Fruit fly (Drosophila melanogaster) whole organism, embryonic: ENCODE results near the gene CG31287.

Source experiments
- Atf6 ChIP-seq: fragments of 200-800 bp; sonication (Bioruptor generic); IDR thresholded peaks from 2 replicates; pipeline ENCODE4 v1.3.6; 2022; ENCODE audit warnings: missing biosample characterization, missing genetic modification characterization
- BEAF-32 ChIP-seq: fragments of 200-800 bp; sonication (Bioruptor generic); optimal IDR thresholded peaks from 3 replicates; lab custom pipeline; 2017; ENCODE audit warnings: missing biosample characterization, missing genetic modification characterization, mild to moderate bottlenecking, moderate library complexity, missing genetic modification reagents
- Bteb2 ChIP-seq: fragments of 200-800 bp; sonication (Bioruptor generic); optimal IDR thresholded peaks from 2 replicates; lab custom pipeline; 2016; ENCODE audit warnings: missing biosample characterization, missing genetic modification characterization
- CG10274 ChIP-seq: fragments of 200-800 bp; sonication (Bioruptor generic); optimal IDR thresholded peaks from 3 replicates; lab custom pipeline; 2017; ENCODE audit warnings: missing biosample characterization, mild to moderate bottlenecking, missing genetic modification characterization
- CG10366 ChIP-seq: fragments of 200-800 bp; sonication (Bioruptor generic); IDR thresholded peaks from 2 replicates; pipeline ENCODE4 v1.3.6; 2022; ENCODE audit warnings: missing biosample characterization, missing genetic modification characterization
- CG10543 ChIP-seq: fragments of 200-800 bp; sonication (Bioruptor generic); optimal IDR thresholded peaks from 3 replicates; lab custom pipeline; 2017; ENCODE audit warnings: missing biosample characterization, mild to moderate bottlenecking, missing genetic modification characterization, moderate library complexity
- CG10959 ChIP-seq: fragments of 200-800 bp; sonication (Bioruptor generic); IDR thresholded peaks from 2 replicates; pipeline ENCODE4 v1.3.6; 2022; ENCODE audit warnings: missing biosample characterization, missing genetic modification characterization
- CG12071 ChIP-seq: fragments of 200-800 bp; sonication (Bioruptor generic); optimal IDR thresholded peaks from 3 replicates; lab custom pipeline; 2018; ENCODE audit warnings: missing biosample characterization, mild to moderate bottlenecking, missing genetic modification characterization
- CG12769 ChIP-seq: fragments of 200-800 bp; sonication (Bioruptor generic); optimal IDR thresholded peaks from 2 replicates; lab custom pipeline; 2019; ENCODE audit warnings: missing biosample characterization, mild to moderate bottlenecking, missing genetic modification characterization, moderate library complexity
- CG16779 ChIP-seq: fragments of 200-800 bp; sonication (Bioruptor generic); IDR thresholded peaks from 2 replicates; pipeline ENCODE4 v1.3.6; 2022; ENCODE audit warnings: missing biosample characterization, missing genetic modification characterization
- CG18011 ChIP-seq: fragments of 200-800 bp; sonication (Bioruptor generic); optimal IDR thresholded peaks from 2 replicates; lab custom pipeline; 2017; ENCODE audit warnings: missing biosample characterization, missing genetic modification characterization, mild to moderate bottlenecking, moderate library complexity, missing genotype
- CG18599 ChIP-seq: fragments of 200-800 bp; sonication (Bioruptor generic); optimal IDR thresholded peaks from 3 replicates; lab custom pipeline; 2017; ENCODE audit warnings: missing biosample characterization, missing genetic modification characterization, mild to moderate bottlenecking, moderate library complexity, missing genetic modification reagents
- CG34376 ChIP-seq: fragments of 200-800 bp; sonication (Bioruptor generic); optimal IDR thresholded peaks from 2 replicates; lab custom pipeline; 2018; ENCODE audit warnings: missing biosample characterization, mild to moderate bottlenecking, missing genetic modification characterization
- CG4617 ChIP-seq: fragments of 200-800 bp; sonication (Bioruptor generic); optimal IDR thresholded peaks from 3 replicates; lab custom pipeline; 2016; ENCODE audit warnings: missing biosample characterization, missing genetic modification characterization, borderline replicate concordance
- CG4730 ChIP-seq: fragments of 200-800 bp; sonication (Bioruptor generic); IDR thresholded peaks from 2 replicates; pipeline ENCODE4 v1.3.6; 2022; ENCODE audit warnings: missing biosample characterization, missing genetic modification characterization
- CG6254 ChIP-seq: fragments of 200-800 bp; sonication (Bioruptor generic); optimal IDR thresholded peaks from 3 replicates; lab custom pipeline; 2017; ENCODE audit warnings: mild to moderate bottlenecking, missing biosample characterization, missing genetic modification reagents, missing genetic modification characterization
- CG7745 ChIP-seq: fragments of 200-800 bp; sonication (Bioruptor generic); optimal IDR thresholded peaks from 2 replicates; lab custom pipeline; 2018; ENCODE audit warnings: missing biosample characterization, mild to moderate bottlenecking, missing genetic modification characterization, moderate library complexity
- CG8388 ChIP-seq: fragments of 200-800 bp; sonication (Bioruptor generic); optimal IDR thresholded peaks from 2 replicates; lab custom pipeline; 2019; ENCODE audit warnings: missing biosample characterization, mild to moderate bottlenecking, missing genetic modification characterization, moderate library complexity
- CkIIα-i1 ChIP-seq: fragments of 200-800 bp; sonication (Bioruptor generic); IDR thresholded peaks from 2 replicates; pipeline ENCODE4 v1.3.6; 2022; ENCODE audit warnings: missing biosample characterization, missing genetic modification characterization
- D19A ChIP-seq: fragments of 200-800 bp; optimal IDR thresholded peaks from 3 replicates; lab custom pipeline; 2019; ENCODE audit warnings: missing biosample characterization, mild to moderate bottlenecking, missing genetic modification characterization, moderate library complexity
- Dbx ChIP-seq: fragments of 200-800 bp; sonication (Bioruptor generic); IDR thresholded peaks from 3 replicates; pipeline ENCODE4 v1.3.6; 2022; ENCODE audit warnings: missing biosample characterization, missing genetic modification characterization
- Dek ChIP-seq: fragments of 200-800 bp; sonication (Bioruptor generic); optimal IDR thresholded peaks from 3 replicates; lab custom pipeline; 2019; ENCODE audit warnings: missing biosample characterization, mild to moderate bottlenecking, missing genetic modification characterization, moderate library complexity
- Ets65A ChIP-seq: fragments of 200-800 bp; sonication (Bioruptor generic); peaks from one replicate; lab custom pipeline; 2016; ENCODE audit warnings: missing biosample characterization, missing genetic modification characterization
- Fer1 ChIP-seq: fragments of 200-800 bp; sonication (Bioruptor generic); optimal IDR thresholded peaks from 2 replicates; lab custom pipeline; 2017; ENCODE audit warnings: missing biosample characterization, mild to moderate bottlenecking, missing genetic modification characterization
- HmgZ ChIP-seq: fragments of 200-800 bp; sonication (Bioruptor generic); optimal IDR thresholded peaks from 2 replicates; lab custom pipeline; 2018; ENCODE audit warnings: missing biosample characterization, mild to moderate bottlenecking, missing genetic modification characterization
- Hr78 ChIP-seq, 2 experiments: fragments of 200-800 bp in 1 of 2; fragments of >200 bp in 1 of 2; sonication (Bioruptor generic) in 1 of 2; optimal IDR thresholded peaks; 2 replicates each; lab custom pipeline; 2017 to 2019; ENCODE audit warnings: missing biosample characterization in 2 of 2, missing genetic modification characterization in 2 of 2, mild to moderate bottlenecking in 1 of 2, moderate library complexity in 1 of 2
- Jarid2 ChIP-seq: fragments of 200-800 bp; sonication (Bioruptor generic); optimal IDR thresholded peaks from 3 replicates; lab custom pipeline; 2017; ENCODE audit warnings: mild to moderate bottlenecking, missing biosample characterization, missing genetic modification reagents, missing genetic modification characterization
- Nf-YC ChIP-seq: fragments of 200-800 bp; optimal IDR thresholded peaks from 3 replicates; lab custom pipeline; 2019; ENCODE audit warnings: missing biosample characterization, mild to moderate bottlenecking, missing genetic modification characterization, moderate library complexity
- Pdp1 ChIP-seq, 2 experiments: fragments of 200-800 bp; sonication (Bioruptor generic); optimal IDR thresholded peaks; 3 replicates each; lab custom pipeline; 2016; ENCODE audit warnings: missing biosample characterization in 2 of 2, missing genetic modification characterization in 2 of 2, mild to moderate bottlenecking in 1 of 2, moderate library complexity in 1 of 2
- Rfx ChIP-seq: fragments of 200-800 bp; sonication (Bioruptor generic); IDR thresholded peaks from 2 replicates; pipeline ENCODE4 v1.3.6; 2022; ENCODE audit warnings: missing biosample characterization, missing genetic modification characterization
- Trl ChIP-seq, 3 experiments: fragments of >200 bp in 2 of 3; fragments of 200-800 bp in 1 of 3; sonication (Bioruptor generic) in 1 of 3; optimal IDR thresholded peaks; 2 replicates in 1 of 3; 3 replicates in 2 of 3; lab custom pipeline; 2016 to 2017; ENCODE audit warnings: missing biosample characterization in 1 of 3, missing genetic modification characterization in 1 of 3
- cad ChIP-seq: fragments of >200 bp; optimal IDR thresholded peaks from 2 replicates; lab custom pipeline; 2017; ENCODE audit warnings: missing biosample characterization, missing genetic modification characterization
- dysf ChIP-seq: fragments of 200-800 bp; sonication (Bioruptor generic); IDR thresholded peaks from 3 replicates; pipeline ENCODE4 v1.3.6; 2022; ENCODE audit warnings: missing biosample characterization, missing genetic modification characterization
- exex ChIP-seq: fragments of 200-800 bp; sonication (Bioruptor generic); optimal IDR thresholded peaks from 4 replicates; lab custom pipeline; 2018; ENCODE audit warnings: missing biosample characterization, mild to moderate bottlenecking, missing genetic modification characterization, moderate library complexity
- grn ChIP-seq: fragments of 200-800 bp; sonication (Bioruptor generic); optimal IDR thresholded peaks from 3 replicates; lab custom pipeline; 2017; ENCODE audit warnings: missing biosample characterization, missing genetic modification characterization
- gro ChIP-seq: fragments of 200-800 bp; sonication (Bioruptor generic); optimal IDR thresholded peaks from 2 replicates; lab custom pipeline; 2016; ENCODE audit warnings: missing biosample characterization, missing genetic modification characterization
- gt ChIP-seq: fragments of 200-800 bp; sonication (Bioruptor generic); IDR thresholded peaks from 2 replicates; pipeline ENCODE4 v1.3.6; 2022; ENCODE audit warnings: missing biosample characterization, missing genetic modification characterization
- hth ChIP-seq: fragments of >200 bp; optimal IDR thresholded peaks from 2 replicates; lab custom pipeline; 2017; ENCODE audit warnings: inconsistent platforms
- mirr ChIP-seq: fragments of 200-800 bp; sonication (Bioruptor generic); optimal IDR thresholded peaks from 3 replicates; lab custom pipeline; 2018; ENCODE audit warnings: missing biosample characterization, mild to moderate bottlenecking, missing genetic modification characterization
- nmo ChIP-seq: fragments of 200-800 bp; sonication (Bioruptor generic); optimal IDR thresholded peaks from 2 replicates; lab custom pipeline; 2018; ENCODE audit warnings: missing biosample characterization, mild to moderate bottlenecking, missing genetic modification characterization, moderate library complexity
- org-1 ChIP-seq: fragments of 200-800 bp; sonication (Bioruptor generic); optimal IDR thresholded peaks from 2 replicates; lab custom pipeline; 2017; ENCODE audit warnings: missing biosample characterization, missing genetic modification characterization
- peb ChIP-seq: fragments of 200-800 bp; sonication (Bioruptor generic); IDR thresholded peaks from 2 replicates; pipeline ENCODE4 v1.3.6; 2022; ENCODE audit warnings: missing biosample characterization, missing genetic modification characterization
- salm ChIP-seq: fragments of 200-800 bp; sonication (Bioruptor generic); optimal IDR thresholded peaks from 2 replicates; lab custom pipeline; 2018; ENCODE audit warnings: missing biosample characterization, mild to moderate bottlenecking, missing genetic modification characterization
- sens ChIP-seq: fragments of 200-800 bp; sonication (Bioruptor generic); peaks from one replicate; lab custom pipeline; 2016; ENCODE audit warnings: missing biosample characterization, missing genetic modification characterization
- sisA ChIP-seq: fragments of 200-800 bp; sonication (Bioruptor generic); IDR thresholded peaks from 2 replicates; pipeline ENCODE4 v1.3.6; 2022; ENCODE audit warnings: missing biosample characterization, missing genetic modification characterization
- sqz ChIP-seq: fragments of 200-800 bp; sonication (Bioruptor generic); optimal IDR thresholded peaks from 3 replicates; lab custom pipeline; 2018; ENCODE audit warnings: missing biosample characterization, mild to moderate bottlenecking, missing genetic modification characterization
- sug ChIP-seq: fragments of 200-800 bp; optimal IDR thresholded peaks from 2 replicates; lab custom pipeline; 2019; ENCODE audit warnings: missing biosample characterization, mild to moderate bottlenecking, missing genetic modification characterization, moderate library complexity
- zfh1 ChIP-seq: fragments of 200-800 bp; sonication (Bioruptor generic); IDR thresholded peaks from 3 replicates; pipeline ENCODE4 v1.3.6; 2022; ENCODE audit warnings: missing biosample characterization, missing genetic modification characterization

The CG31287 gene

DNA sequence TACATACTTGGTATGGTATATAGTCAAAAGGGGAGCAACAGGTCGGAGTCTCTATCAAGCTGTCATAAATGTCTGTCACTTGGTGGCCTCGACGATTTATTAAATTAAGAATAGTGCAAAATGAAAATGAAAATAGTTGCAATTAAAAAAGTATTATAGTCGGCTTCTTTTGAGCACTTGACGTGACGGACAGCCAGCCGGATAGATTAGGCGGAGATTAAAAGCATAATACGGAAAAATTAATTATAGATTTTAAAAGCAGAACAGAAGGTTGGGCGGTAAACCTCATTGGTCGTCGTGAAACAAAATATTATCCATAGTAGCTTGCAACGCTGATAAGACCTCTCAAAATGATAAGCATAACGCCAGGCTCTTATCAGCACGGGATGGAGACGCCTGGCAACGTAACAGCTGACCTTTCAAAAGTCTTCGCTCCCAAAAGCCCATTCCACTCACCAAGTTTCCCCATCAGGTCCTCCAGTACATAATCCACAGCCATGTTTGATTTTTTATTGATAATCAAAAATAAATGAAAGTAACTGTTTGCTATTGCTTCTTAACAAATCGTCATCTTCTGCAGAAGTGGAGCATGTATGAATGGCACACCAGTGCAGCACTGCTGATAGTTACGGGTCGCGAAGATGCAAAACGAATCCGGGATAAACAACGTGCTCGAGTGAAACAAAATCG lies 691 bp upstream of the CG31287 start:
- peak; percentile 48 for TF ChIP-seq Atf6 (GFP tag; lab: Robert Waterston, UW)
- peak; percentile 23 for TF ChIP-seq Ets65A (GFP tag; lab: Kevin White, UChicago)
- TF ChIP-seq Nf-YC (tag; lab: Kevin White, UChicago): peak; percentile 38
- peak; percentile 93 for TF ChIP-seq exex (tag; lab: Kevin White, UChicago)
- TF ChIP-seq grn (GFP tag; lab: Kevin White, UChicago): peak; percentile 45
- peak; percentile 12 for TF ChIP-seq mirr (GFP tag; lab: Kevin White, UChicago)
- TF ChIP-seq CG7745 (tag; lab: Kevin White, UChicago): no peak
- TF ChIP-seq Hr78 (GFP tag; optimal IDR thresholded peaks at IDR 0.05; lab: Kevin White, UChicago): peak in 1 of 2 experiments; percentile 63
- TF ChIP-seq CG12769 (tag; lab: Kevin White, UChicago): peak; percentile 23
- TF ChIP-seq CG10366: no peak
- TF ChIP-seq Jarid2: peak; percentile 77
- TF ChIP-seq Pdp1 (GFP tag; optimal IDR thresholded peaks at IDR 0.05; lab: Kevin White, UChicago): peak in 1 of 2 experiments; percentile 68
- peak; percentile 67 for TF ChIP-seq sens
- TF ChIP-seq dysf (GFP tag; lab: Robert Waterston, UW): 0 out of 3 replicates have a peak, but pooled peaks have one; percentile 34
- TF ChIP-seq CG34376 (GFP tag; lab: Kevin White, UChicago): peak; percentile 69
- peak; percentile 41 for TF ChIP-seq HmgZ (tag; lab: Kevin White, UChicago)
- no peak for TF ChIP-seq hth (lab: Kevin White, UChicago)
- TF ChIP-seq salm (tag; lab: Kevin White, UChicago): no peak
- TF ChIP-seq Fer1 (GFP tag; lab: Kevin White, UChicago): peak; percentile 0
- peak; percentile 58 for TF ChIP-seq sug
- TF ChIP-seq CG10543 (GFP tag; lab: Kevin White, UChicago): peak; percentile 32
- no peak for TF ChIP-seq CG6254
- TF ChIP-seq gt: no peak
- TF ChIP-seq BEAF-32 (GFP tag; lab: Kevin White, UChicago): no peak

dm6 chr3R:16205155-16205778 lies 2.1 kb downstream of the CG31287 start, which contains the start of gene mtSSB:
mtSSB (minus strand) TSS chr3R:16205250.
- TF ChIP-seq Dbx (GFP tag; lab: Robert Waterston, UW): peak; percentile 93
- TF ChIP-seq CG18011 (GFP tag; lab: Kevin White, UChicago): no peak
- TF ChIP-seq sqz: peak; percentile 20
- peak; percentile 86 for TF ChIP-seq CG18599
- peak; percentile 92 for TF ChIP-seq sisA
- TF ChIP-seq Trl (optimal IDR thresholded peaks at IDR 0.05; lab: Kevin White, UChicago): no peak
- TF ChIP-seq Trl (GFP tag; optimal IDR thresholded peaks at IDR 0.05; lab: Kevin White, UChicago): peak; percentile 95
- TF ChIP-seq Bteb2 (GFP tag; lab: Kevin White, UChicago): peak; percentile 25
- peak; percentile 83 for TF ChIP-seq Atf6 (GFP tag; lab: Robert Waterston, UW)
- peak; percentile 72 for TF ChIP-seq CG4617 (GFP tag; lab: Kevin White, UChicago)
- TF ChIP-seq org-1 (GFP tag; lab: Kevin White, UChicago): peak; percentile 78
- peak; percentile 19 for TF ChIP-seq CG10274 (GFP tag; lab: Kevin White, UChicago)
- peak; percentile 64; the same call in 1 of the 2 replicates for TF ChIP-seq peb (GFP tag; lab: Robert Waterston, UW)
- peak; percentile 63 for TF ChIP-seq D19A (tag; lab: Kevin White, UChicago)
- TF ChIP-seq CG16779: peak; percentile 88
- peak; percentile 11 for TF ChIP-seq CG8388 (GFP tag; lab: Kevin White, UChicago)
- no peak for TF ChIP-seq cad
- peak; percentile 93 for TF ChIP-seq CG10959
- TF ChIP-seq CG4730 (GFP tag; lab: Robert Waterston, UW): peak; percentile 87
- TF ChIP-seq CkIIα-i1 (GFP tag; lab: Robert Waterston, UW): no peak
- peak; percentile 79 for TF ChIP-seq Dek (tag; lab: Kevin White, UChicago)
- TF ChIP-seq nmo (GFP tag; lab: Kevin White, UChicago): peak; percentile 76
- TF ChIP-seq zfh1 (GFP tag; lab: Robert Waterston, UW): peak; percentile 95
- TF ChIP-seq Rfx (GFP tag; lab: Robert Waterston, UW): peak; percentile 96
- TF ChIP-seq CG12071 (GFP tag; lab: Kevin White, UChicago): peak; percentile 68
- TF ChIP-seq gro (GFP tag; lab: Kevin White, UChicago): peak; percentile 67
